Worm (Caenorhabditis elegans) whole organism, mixed stage, embryonic: ENCODE measurements around the gene eri-9.

Source experiments
- M03D4.4 ChIP-seq: sonication (generic microtip); optimal IDR thresholded peaks from 2 replicates; lab custom pipeline; 2017; ENCODE audit warnings: mild to moderate bottlenecking, missing genetic modification characterization, missing compliant biosample characterization
- bed-3 ChIP-seq: fragments of 200-800 bp; sonication (Bioruptor generic); optimal IDR thresholded peaks from 3 replicates; lab custom pipeline; 2018; ENCODE audit warnings: mild to moderate bottlenecking, missing genetic modification characterization, moderate library complexity, missing compliant biosample characterization
- blmp-1 ChIP-seq: fragments of 150-350 bp; optimal IDR thresholded peaks from 2 replicates; lab custom pipeline; 2014; ENCODE audit warnings: missing biosample characterization, missing genetic modification characterization
- ceh-39 ChIP-seq: fragments of 150-350 bp; optimal IDR thresholded peaks from 2 replicates; lab custom pipeline; 2014; ENCODE audit warnings: missing biosample characterization, missing genetic modification characterization
- ceh-43 ChIP-seq: fragments of 200-800 bp; sonication (Bioruptor generic); optimal IDR thresholded peaks from 2 replicates; lab custom pipeline; 2018; ENCODE audit warnings: mild to moderate bottlenecking, missing genetic modification characterization, moderate library complexity, missing compliant biosample characterization
- ceh-83 ChIP-seq: fragments of 200-800 bp; sonication (Bioruptor generic); optimal IDR thresholded peaks from 2 replicates; lab custom pipeline; 2018; ENCODE audit warnings: mild to moderate bottlenecking, missing genetic modification characterization, missing compliant biosample characterization
- ces-1 ChIP-seq: fragments of 150-350 bp; optimal IDR thresholded peaks from 2 replicates; lab custom pipeline; 2014; ENCODE audit warnings: missing biosample characterization, missing genetic modification reagents, missing genetic modification characterization
- cnd-1 ChIP-seq: fragments of 200-800 bp; sonication (Bioruptor generic); optimal IDR thresholded peaks from 2 replicates; lab custom pipeline; 2018; ENCODE audit warnings: mild to moderate bottlenecking, missing genetic modification characterization, missing compliant biosample characterization
- drap-1 ChIP-seq: fragments of 200-800 bp; sonication (Bioruptor generic); optimal IDR thresholded peaks from 3 replicates; lab custom pipeline; 2018; ENCODE audit warnings: mild to moderate bottlenecking, missing genetic modification characterization, missing compliant biosample characterization
- elt-1 ChIP-seq: sonication (generic microtip); optimal IDR thresholded peaks from 2 replicates; lab custom pipeline; 2017; ENCODE audit warnings: missing genetic modification characterization, mild to moderate bottlenecking, missing compliant biosample characterization, antibody characterized with exemption, moderate library complexity, borderline replicate concordance; ENCODE audit not compliant: insufficient read depth
- elt-3 ChIP-seq: fragments of 150-350 bp; optimal IDR thresholded peaks from 2 replicates; lab custom pipeline; 2014; ENCODE audit warnings: missing biosample characterization, missing genetic modification characterization
- flh-1 ChIP-seq: fragments of 200-800 bp; sonication (Bioruptor generic); optimal IDR thresholded peaks from 2 replicates; lab custom pipeline; 2018; ENCODE audit warnings: mild to moderate bottlenecking, missing genetic modification characterization, moderate library complexity, missing compliant biosample characterization
- ham-2 ChIP-seq: fragments of 200-800 bp; sonication (Bioruptor generic); optimal IDR thresholded peaks from 2 replicates; lab custom pipeline; 2018; ENCODE audit warnings: mild to moderate bottlenecking, missing genetic modification characterization, missing compliant biosample characterization
- hlh-1 ChIP-seq: fragments of 150-350 bp; optimal IDR thresholded peaks from 2 replicates; lab custom pipeline; 2014; ENCODE audit warnings: missing biosample characterization, missing genetic modification reagents, missing genetic modification characterization
- lin-13 ChIP-seq: fragments of 150-350 bp; optimal IDR thresholded peaks from 2 replicates; lab custom pipeline; 2014; ENCODE audit warnings: missing biosample characterization, missing genetic modification characterization
- lin-32 ChIP-seq: fragments of 200-800 bp; sonication (Bioruptor generic); optimal IDR thresholded peaks from 2 replicates; lab custom pipeline; 2018; ENCODE audit warnings: mild to moderate bottlenecking, missing genetic modification characterization, missing compliant biosample characterization
- lsy-2 ChIP-seq: fragments of 150-350 bp; optimal IDR thresholded peaks from 2 replicates; lab custom pipeline; 2014; ENCODE audit warnings: missing biosample characterization, missing genetic modification characterization
- mab-5 ChIP-seq: fragments of 150-350 bp; optimal IDR thresholded peaks from 2 replicates; lab custom pipeline; 2014; ENCODE audit warnings: missing biosample characterization, missing genetic modification characterization
- mep-1 ChIP-seq: fragments of 150-350 bp; optimal IDR thresholded peaks from 2 replicates; lab custom pipeline; 2017; ENCODE audit warnings: missing biosample characterization, missing genetic modification reagents, missing genetic modification characterization, inconsistent platforms
- mls-2 ChIP-seq: sonication (generic microtip); optimal IDR thresholded peaks from 2 replicates; lab custom pipeline; 2016; ENCODE audit warnings: mild to moderate bottlenecking, missing genetic modification characterization, moderate library complexity, missing compliant biosample characterization
- nhr-12 ChIP-seq: fragments of 150-350 bp; optimal IDR thresholded peaks from 2 replicates; lab custom pipeline; 2014; ENCODE audit warnings: missing biosample characterization, missing genetic modification characterization
- nhr-2 ChIP-seq: fragments of 150-350 bp; optimal IDR thresholded peaks from 2 replicates; lab custom pipeline; 2014; ENCODE audit warnings: missing biosample characterization, missing genetic modification characterization
- nhr-237 ChIP-seq: fragments of 150-350 bp; optimal IDR thresholded peaks from 2 replicates; lab custom pipeline; 2014; ENCODE audit warnings: missing biosample characterization, missing genetic modification characterization
- nhr-28 ChIP-seq: fragments of 150-350 bp; optimal IDR thresholded peaks from 2 replicates; lab custom pipeline; 2014; ENCODE audit warnings: missing biosample characterization, missing genetic modification characterization
- nhr-76 ChIP-seq: sonication (generic microtip); optimal IDR thresholded peaks from 2 replicates; lab custom pipeline; 2017; ENCODE audit warnings: missing biosample characterization, missing genetic modification characterization
- pha-4 ChIP-seq: fragments of 150-350 bp; optimal IDR thresholded peaks from 2 replicates; lab custom pipeline; 2018; ENCODE audit warnings: missing biosample characterization, missing genetic modification reagents, missing genetic modification characterization
- sem-2 ChIP-seq: fragments of 200-800 bp; sonication (Bioruptor generic); optimal IDR thresholded peaks from 2 replicates; lab custom pipeline; 2018; ENCODE audit warnings: mild to moderate bottlenecking, missing genetic modification characterization, missing compliant biosample characterization
- snpc-4 ChIP-seq: fragments of 150-350 bp; optimal IDR thresholded peaks from 2 replicates; lab custom pipeline; 2014; ENCODE audit warnings: missing biosample characterization, missing genetic modification characterization
- sptf-1 ChIP-seq: sonication (generic microtip); optimal IDR thresholded peaks from 2 replicates; lab custom pipeline; 2017; ENCODE audit warnings: mild to moderate bottlenecking, missing genetic modification characterization, moderate library complexity, missing compliant biosample characterization
- tbx-8 ChIP-seq: fragments of 200-800 bp; sonication (Bioruptor generic); optimal IDR thresholded peaks from 2 replicates; lab custom pipeline; 2018; ENCODE audit warnings: mild to moderate bottlenecking, missing genetic modification characterization, moderate library complexity, missing compliant biosample characterization
- unc-120 ChIP-seq: sonication (generic microtip); optimal IDR thresholded peaks from 2 replicates; lab custom pipeline; 2017; ENCODE audit warnings: missing genetic modification characterization, missing compliant biosample characterization; ENCODE audit not compliant: poor library complexity, severe bottlenecking
- unc-39 ChIP-seq: fragments of 150-350 bp; optimal IDR thresholded peaks from 2 replicates; lab custom pipeline; 2014; ENCODE audit warnings: missing biosample characterization, missing genetic modification characterization
- unc-62 ChIP-seq: fragments of 150-350 bp; optimal IDR thresholded peaks from 2 replicates; lab custom pipeline; 2014; ENCODE audit warnings: missing biosample characterization, missing genetic modification reagents, missing genetic modification characterization
- zip-8 ChIP-seq: fragments of 150-350 bp; optimal IDR thresholded peaks from 2 replicates; lab custom pipeline; 2014; ENCODE audit warnings: missing biosample characterization, missing genetic modification characterization
- ztf-11 ChIP-seq: fragments of 150-350 bp; optimal IDR thresholded peaks from 2 replicates; lab custom pipeline; 2014; ENCODE audit warnings: missing biosample characterization, missing genetic modification characterization

The eri-9 gene

DNA sequence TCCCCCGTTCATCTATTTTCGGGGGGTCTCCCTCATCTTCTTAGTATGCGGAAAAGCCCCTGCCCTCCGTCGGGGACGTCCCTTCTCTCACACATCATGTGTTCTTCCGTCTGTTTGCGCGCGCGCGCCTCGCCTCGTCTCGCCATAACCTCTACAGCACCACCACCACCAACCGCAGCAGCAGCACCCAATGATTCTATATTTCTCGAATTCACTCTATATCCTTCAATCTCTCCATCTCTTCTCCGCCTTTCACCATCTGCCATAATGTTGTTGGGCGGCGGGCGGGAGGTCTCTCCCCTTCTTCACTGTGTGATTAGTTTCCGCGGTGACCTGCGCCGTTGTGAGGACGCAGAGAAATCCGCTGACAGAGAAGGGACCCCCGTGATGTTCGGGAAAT, 15.1 kb downstream of the eri-9 start (continued):
- TF ChIP-seq sem-2 (GFP tag; lab: Kevin White, UChicago) (peak; percentile 29), nhr-2 (no peak), lin-32 (GFP tag; lab: Kevin White, UChicago) (peak; percentile 20), ztf-11 (tag; lab: Kevin White, UChicago) (peak; percentile 83), mab-5 (tag; lab: Kevin White, UChicago) (no peak), elt-3 (no peak), unc-62 (GFP tag; lab: Kevin White, UChicago) (peak; percentile 71), mep-1 (tag; lab: Kevin White, UChicago) (peak; percentile 52), lin-13 (no peak), nhr-76 (no peak), ham-2 (GFP tag; lab: Kevin White, UChicago) (peak; percentile 80)

DNA sequence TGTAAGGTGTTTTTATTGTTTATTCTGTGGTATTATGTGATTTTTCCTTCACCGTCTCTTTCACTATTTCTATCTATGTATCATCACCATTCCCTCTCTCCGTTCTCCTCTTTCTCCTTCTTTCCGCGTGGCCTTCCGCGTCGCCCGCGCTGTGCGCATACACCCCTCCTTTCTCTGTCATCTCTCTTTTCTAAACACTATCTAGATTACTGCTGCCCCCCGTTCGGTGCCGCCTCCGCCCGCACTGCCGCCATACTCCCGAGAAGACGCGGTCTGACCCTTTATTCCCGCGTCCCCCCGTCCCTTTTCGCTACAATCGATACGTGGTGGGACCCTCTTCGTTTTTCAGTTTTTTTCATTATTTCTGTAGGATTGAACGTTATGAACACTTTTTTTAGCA, 16.4 kb downstream of the eri-9 start:
- TF ChIP-seq flh-1 (GFP tag; lab: Kevin White, UChicago) (peak; percentile 31), bed-3 (no peak), lin-32 (GFP tag; lab: Kevin White, UChicago) (no peak), M03D4.4 (tag; lab: Kevin White, UChicago) (peak; percentile 44), cnd-1 (tag; lab: Kevin White, UChicago) (no peak), sptf-1 (peak; percentile 49), drap-1 (GFP tag; lab: Kevin White, UChicago) (peak; percentile 7), zip-8 (tag; lab: Kevin White, UChicago) (no peak), unc-120 (tag; lab: Kevin White, UChicago) (peak; percentile 50), nhr-12 (no peak), ztf-11 (tag; lab: Kevin White, UChicago) (no peak), mep-1 (tag; lab: Kevin White, UChicago) (peak; percentile 46), snpc-4 (tag; lab: Kevin White, UChicago) (no peak), unc-39 (tag; lab: Kevin White, UChicago) (no peak), mab-5 (tag; lab: Kevin White, UChicago) (no peak), nhr-2 (no peak), ham-2 (GFP tag; lab: Kevin White, UChicago) (peak; percentile 61), ceh-83 (GFP tag; lab: Kevin White, UChicago) (no peak), elt-3 (no peak), ceh-43 (no peak), lin-13 (no peak), lsy-2 (tag; lab: Kevin White, UChicago) (no peak), nhr-28 (tag; lab: Kevin White, UChicago) (no peak), pha-4 (tag; lab: Kevin White, UChicago) (peak; percentile 46), tbx-8 (GFP tag; lab: Kevin White, UChicago) (no peak), mls-2 (tag; lab: Kevin White, UChicago) (peak; percentile 51), blmp-1 (tag; lab: Kevin White, UChicago) (no peak), ceh-39 (no peak), ces-1 (GFP tag; lab: Kevin White, UChicago) (no peak), unc-62 (GFP tag; lab: Kevin White, UChicago) (no peak), nhr-76 (no peak), sem-2 (GFP tag; lab: Kevin White, UChicago) (no peak), nhr-237 (tag; lab: Kevin White, UChicago) (no peak), hlh-1 (tag; lab: Kevin White, UChicago) (no peak), elt-1 (tag; lab: Kevin White, UChicago) (no peak)

DNA sequence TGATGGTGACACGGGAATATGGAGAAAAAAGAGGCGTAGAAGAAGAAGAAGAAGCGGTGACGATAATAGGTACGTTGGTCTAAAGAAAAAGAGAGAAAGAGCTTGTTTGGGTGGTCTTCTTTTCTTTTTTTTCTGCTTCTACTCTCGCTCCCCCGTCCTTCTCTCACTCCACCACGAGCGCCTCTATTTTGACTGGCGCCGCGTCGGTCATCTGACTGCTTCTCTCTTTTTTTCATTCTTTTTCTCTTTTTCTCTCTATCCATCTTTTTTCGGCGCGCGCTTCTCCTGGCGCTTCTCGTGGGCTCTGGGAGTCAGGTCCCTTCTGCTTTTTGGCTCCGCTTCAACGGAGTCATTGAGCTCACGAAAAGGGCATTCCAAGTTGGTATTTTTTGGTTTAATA, 18.1 kb downstream of the eri-9 start:
- TF ChIP-seq cnd-1 (tag; lab: Kevin White, UChicago) (no peak), ceh-43 (no peak), blmp-1 (tag; lab: Kevin White, UChicago) (no peak), sptf-1 (no peak), pha-4 (tag; lab: Kevin White, UChicago) (no peak), nhr-237 (tag; lab: Kevin White, UChicago) (no peak), unc-62 (GFP tag; lab: Kevin White, UChicago) (no peak), mls-2 (tag; lab: Kevin White, UChicago) (no peak), flh-1 (GFP tag; lab: Kevin White, UChicago) (no peak), elt-1 (tag; lab: Kevin White, UChicago) (no peak), elt-3 (no peak), nhr-12 (no peak), mep-1 (tag; lab: Kevin White, UChicago) (no peak), snpc-4 (tag; lab: Kevin White, UChicago) (no peak), zip-8 (tag; lab: Kevin White, UChicago) (no peak), unc-120 (tag; lab: Kevin White, UChicago) (no peak), sem-2 (GFP tag; lab: Kevin White, UChicago) (no peak), lsy-2 (tag; lab: Kevin White, UChicago) (no peak), nhr-28 (tag; lab: Kevin White, UChicago) (no peak)
